Worm (Caenorhabditis elegans): ENCODE results near the gene F35B12.9.

Gene F35B12.9

DNA sequence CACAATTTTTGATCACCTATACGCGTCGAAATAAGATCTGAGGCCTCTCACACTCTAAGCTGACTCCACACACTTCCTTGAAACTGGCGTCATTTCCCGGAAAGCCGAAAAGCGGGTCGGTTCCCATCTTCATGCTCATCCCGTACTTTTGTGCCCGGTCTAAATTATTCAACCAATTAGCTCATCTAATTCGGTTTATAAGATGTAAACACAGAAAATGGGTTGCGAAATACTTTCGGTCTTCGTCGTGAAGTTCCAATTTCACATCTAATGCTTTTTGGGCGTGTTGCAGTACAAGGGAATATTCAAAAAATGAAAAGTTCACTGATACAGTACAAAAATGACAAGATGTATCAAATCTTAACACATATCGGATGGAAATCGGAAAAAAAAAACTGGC lies 30.2 kb downstream of the F35B12.9 start:
- TF ChIP-seq nhr-28 (tag; optimal IDR thresholded peaks at IDR 0.05) (no peak), ztf-4 (tag; optimal IDR thresholded peaks at IDR 0.05) (no peak), zag-1 (tag; optimal IDR thresholded peaks at IDR 0.05) (no peak), nhr-67 (tag; optimal IDR thresholded peaks at IDR 0.05) (no peak), nhr-12 (tag; optimal IDR thresholded peaks at IDR 0.05) (no peak), ZK546.5 (tag; optimal IDR thresholded peaks at IDR 0.05) (no peak), ama-1 (optimal IDR thresholded peaks at IDR 0.05) (no peak), fos-1 (tag; optimal IDR thresholded peaks at IDR 0.05) (no peak), egl-27 (tag; optimal IDR thresholded peaks at IDR 0.05) (no peak), ceh-28 (tag; optimal IDR thresholded peaks at IDR 0.05) (no peak), mml-1 (tag; optimal IDR thresholded peaks at IDR 0.05) (no peak), pqm-1 (tag; optimal IDR thresholded peaks at IDR 0.05) (no peak)

DNA sequence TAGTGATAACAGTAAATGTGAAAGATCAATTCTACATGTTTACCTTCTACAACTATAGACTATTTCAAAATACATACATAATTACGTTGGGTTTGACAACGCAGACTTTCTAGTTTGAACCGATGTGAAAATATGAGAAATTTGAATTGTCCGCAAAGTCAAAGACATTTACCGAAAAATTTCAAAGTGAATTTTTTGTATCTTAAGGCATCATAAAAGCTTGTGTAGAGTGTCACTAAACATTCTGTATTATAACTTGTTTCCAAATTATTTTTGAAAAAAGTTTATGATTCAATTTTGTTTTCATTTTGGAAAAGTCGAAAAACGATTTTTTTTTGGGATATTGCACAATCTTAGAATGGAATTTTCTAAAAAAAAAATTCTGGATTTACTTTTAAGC lies 34.6 kb downstream of the F35B12.9 start:
- TF ChIP-seq jun-1 (tag; optimal IDR thresholded peaks at IDR 0.05) = no peak
- TF ChIP-seq nhr-23 (tag; optimal IDR thresholded peaks at IDR 0.05) = no peak
- no peak for TF ChIP-seq nfya-1 (tag; optimal IDR thresholded peaks at IDR 0.05; ENCODE audit: insufficient read depth)
- no peak for TF ChIP-seq skn-1 (tag; optimal IDR thresholded peaks at IDR 0.05)
- no peak for TF ChIP-seq ceh-82 (tag; optimal IDR thresholded peaks at IDR 0.05)
- TF ChIP-seq elt-2 (tag; optimal IDR thresholded peaks at IDR 0.05) = no peak
- no peak for TF ChIP-seq nhr-43 (tag; optimal IDR thresholded peaks at IDR 0.05; ENCODE audit: poor library complexity, severe bottlenecking)
- TF ChIP-seq egl-5 (tag; optimal IDR thresholded peaks at IDR 0.05) = no peak

DNA sequence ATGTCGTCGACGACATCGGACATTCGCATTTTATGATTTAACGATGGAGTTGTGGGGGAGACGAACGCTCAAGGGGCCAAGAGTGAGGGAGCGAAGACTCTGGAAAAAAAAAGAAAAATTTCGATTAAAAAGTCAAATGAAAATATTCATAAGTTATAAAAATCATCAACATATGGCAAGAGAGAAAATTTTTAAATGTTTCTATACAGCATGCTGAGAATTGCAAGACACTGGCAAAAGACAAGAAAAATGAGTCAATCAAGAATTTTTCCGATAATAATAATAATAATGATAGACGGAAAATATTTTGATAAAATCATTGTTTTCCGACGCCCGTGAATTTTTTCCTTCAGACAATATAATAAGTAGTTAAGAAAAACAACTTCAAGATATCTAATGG lies 36.2 kb downstream of the F35B12.9 start, which contains the start of gene sipa-1:
Gene sipa-1, minus strand, starts transcription at position 101 of the 400 bp plus-strand sequence.
- TF ChIP-seq elt-2 (tag; optimal IDR thresholded peaks at IDR 0.05) = no peak
- TF ChIP-seq nhr-23 (tag; optimal IDR thresholded peaks at IDR 0.05) = no peak
- TF ChIP-seq jun-1 (tag; optimal IDR thresholded peaks at IDR 0.05) = no peak
- TF ChIP-seq R02D3.7 (tag; optimal IDR thresholded peaks at IDR 0.05) = no peak

DNA sequence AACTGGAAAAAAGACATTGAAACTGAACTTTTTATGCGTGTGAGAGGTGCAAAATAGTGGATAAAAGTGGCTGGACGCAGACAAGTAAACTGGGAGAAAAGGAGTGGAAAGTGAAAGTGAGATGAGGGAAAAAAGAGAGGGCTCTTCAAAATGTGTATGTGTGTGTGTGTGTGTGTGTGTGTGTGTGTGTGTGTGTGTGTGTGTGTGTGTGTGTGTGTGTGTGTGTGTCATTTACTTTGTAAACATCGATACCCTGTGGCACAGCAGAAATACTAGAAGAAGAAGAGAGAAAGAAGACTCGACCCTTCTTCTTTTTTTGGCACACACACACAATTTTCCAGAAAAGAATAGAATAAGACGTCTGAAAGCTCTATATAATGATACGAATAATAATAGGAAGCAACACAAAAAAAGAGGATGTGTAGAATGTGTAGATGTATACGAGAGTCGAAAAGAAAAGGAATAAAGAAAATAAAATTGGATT lies 37.7 kb downstream of the F35B12.9 start:
- TF ChIP-seq egl-27 (tag; optimal IDR thresholded peaks at IDR 0.05) (no peak), fkh-2 (tag; optimal IDR thresholded peaks at IDR 0.05) (no peak), ceh-9 (tag; optimal IDR thresholded peaks at IDR 0.05) (no peak), lsy-12 (tag; optimal IDR thresholded peaks at IDR 0.05) (peak; percentile 51), lin-39 (tag; optimal IDR thresholded peaks at IDR 0.05) (peak; percentile 56), jun-1 (tag; optimal IDR thresholded peaks at IDR 0.05) (peak; percentile 38), zag-1 (tag; optimal IDR thresholded peaks at IDR 0.05) (no peak), mdl-1 (tag; optimal IDR thresholded peaks at IDR 0.05) (peak; percentile 18), mml-1 (tag; optimal IDR thresholded peaks at IDR 0.05) (no peak), aly-2 (tag; optimal IDR thresholded peaks at IDR 0.05) (no peak), nhr-25 (tag; optimal IDR thresholded peaks at IDR 0.05) (no peak), ztf-4 (tag; optimal IDR thresholded peaks at IDR 0.05) (no peak), egl-5 (tag; optimal IDR thresholded peaks at IDR 0.05) (peak; percentile 75), nhr-43 (tag; optimal IDR thresholded peaks at IDR 0.05; ENCODE audit: poor library complexity, severe bottlenecking) (no peak), nhr-23 (tag; optimal IDR thresholded peaks at IDR 0.05) (no peak), nhr-77 (tag; optimal IDR thresholded peaks at IDR 0.05) (no peak), R02D3.7 (tag; optimal IDR thresholded peaks at IDR 0.05) (no peak), nhr-67 (tag; optimal IDR thresholded peaks at IDR 0.05) (no peak), fos-1 (tag; optimal IDR thresholded peaks at IDR 0.05) (no peak), ceh-82 (tag; optimal IDR thresholded peaks at IDR 0.05) (no peak), ZK546.5 (tag; optimal IDR thresholded peaks at IDR 0.05) (no peak), pha-4 (tag; optimal IDR thresholded peaks at IDR 0.05) (peak; percentile 83), ceh-16 (tag; optimal IDR thresholded peaks at IDR 0.05) (no peak), ceh-28 (tag; optimal IDR thresholded peaks at IDR 0.05) (no peak), nhr-11 (tag; optimal IDR thresholded peaks at IDR 0.05) (peak; percentile 65), ama-1 (optimal IDR thresholded peaks at IDR 0.05) (no peak), nhr-237 (tag; optimal IDR thresholded peaks at IDR 0.05) (no peak), nhr-12 (tag; optimal IDR thresholded peaks at IDR 0.05) (no peak), lin-15B (tag; optimal IDR thresholded peaks at IDR 0.05) (no peak), fkh-10 (GFP tag; optimal IDR thresholded peaks at IDR 0.05) (no peak), tbx-2 (tag; optimal IDR thresholded peaks at IDR 0.05) (no peak), sea-2 (GFP tag; optimal IDR thresholded peaks at IDR 0.05) (no peak), elt-3 (tag; optimal IDR thresholded peaks at IDR 0.05) (no peak), ztf-11 (tag; optimal IDR thresholded peaks at IDR 0.05) (no peak), skn-1 (tag; optimal IDR thresholded peaks at IDR 0.05) (no peak), nfya-1 (tag; optimal IDR thresholded peaks at IDR 0.05; ENCODE audit: insufficient read depth) (peak; percentile 73), elt-2 (tag; optimal IDR thresholded peaks at IDR 0.05) (no peak), eor-1 (tag; optimal IDR thresholded peaks at IDR 0.05) (no peak), unc-39 (tag; optimal IDR thresholded peaks at IDR 0.05) (no peak), elt-1 (tag; optimal IDR thresholded peaks at IDR 0.05) (no peak), nhr-28 (tag; optimal IDR thresholded peaks at IDR 0.05) (no peak), unc-62 (GFP tag; optimal IDR thresholded peaks at IDR 0.05) (no peak), pqm-1 (tag; optimal IDR thresholded peaks at IDR 0.05) (no peak), snpc-4 (tag; optimal IDR thresholded peaks at IDR 0.05) (peak; percentile 30), hmg-11 (tag; optimal IDR thresholded peaks at IDR 0.05) (peak; percentile 6)
